Worm (Caenorhabditis elegans) whole organism, late embryonic: ENCODE results near the gene F34H10.3.
A peak's percentile ranks its signal among the peaks of the same experiment; 100 is the strongest.

Experiments used
- T23F11.4 ChIP-seq: fragments of 200-800 bp; sonication (Bioruptor generic); optimal IDR thresholded peaks from 2 replicates; lab custom pipeline; 2018; ENCODE audit warnings: mild to moderate bottlenecking, missing genetic modification characterization, missing compliant biosample characterization
- Y22D7AL.16 ChIP-seq: sonication (generic microtip); optimal IDR thresholded peaks from 2 replicates; lab custom pipeline; 2016; ENCODE audit warnings: missing genetic modification characterization, missing compliant biosample characterization
- ahr-1 ChIP-seq: sonication (generic microtip); optimal IDR thresholded peaks from 2 replicates; lab custom pipeline; 2016; ENCODE audit warnings: missing genetic modification characterization, missing compliant biosample characterization
- ceh-14 ChIP-seq: sonication (generic microtip); optimal IDR thresholded peaks from 2 replicates; lab custom pipeline; 2016; ENCODE audit warnings: missing genotype, missing genetic modification characterization, missing compliant biosample characterization
- ceh-24 ChIP-seq: sonication (generic microtip); optimal IDR thresholded peaks from 2 replicates; lab custom pipeline; 2016; ENCODE audit warnings: mild to moderate bottlenecking, missing genetic modification characterization, missing compliant biosample characterization
- ceh-30 ChIP-seq: fragments of 150-350 bp; optimal IDR thresholded peaks from 2 replicates; lab custom pipeline; 2014; ENCODE audit warnings: missing biosample characterization, missing genetic modification characterization
- ceh-31 ChIP-seq: sonication (generic microtip); optimal IDR thresholded peaks from 2 replicates; lab custom pipeline; 2016; ENCODE audit warnings: missing genetic modification characterization, missing compliant biosample characterization
- ceh-34 ChIP-seq: sonication (generic microtip); optimal IDR thresholded peaks from 2 replicates; lab custom pipeline; 2016; ENCODE audit warnings: mild to moderate bottlenecking, missing genetic modification characterization, missing compliant biosample characterization
- che-1 ChIP-seq: sonication (generic microtip); optimal IDR thresholded peaks from 2 replicates; lab custom pipeline; 2016; ENCODE audit warnings: mild to moderate bottlenecking, missing genetic modification characterization, missing compliant biosample characterization
- dve-1 ChIP-seq: sonication (generic microtip); optimal IDR thresholded peaks from 2 replicates; lab custom pipeline; 2017; ENCODE audit warnings: antibody characterized with exemption, mild to moderate bottlenecking, missing genetic modification characterization, missing compliant biosample characterization
- elt-2 ChIP-seq: sonication (generic microtip); optimal IDR thresholded peaks from 2 replicates; lab custom pipeline; 2016; ENCODE audit warnings: missing genetic modification reagents, missing genetic modification characterization, missing compliant biosample characterization
- elt-4 ChIP-seq: sonication (generic microtip); optimal IDR thresholded peaks from 2 replicates; lab custom pipeline; 2016; ENCODE audit warnings: missing genetic modification characterization, missing compliant biosample characterization
- eyg-1 ChIP-seq: sonication (generic microtip); optimal IDR thresholded peaks from 2 replicates; lab custom pipeline; 2016; ENCODE audit warnings: missing genotype, missing genetic modification characterization, missing compliant biosample characterization
- fax-1 ChIP-seq: sonication (generic microtip); optimal IDR thresholded peaks from 2 replicates; lab custom pipeline; 2016; ENCODE audit warnings: missing genotype, missing genetic modification characterization, missing compliant biosample characterization
- fkh-6 ChIP-seq: sonication (generic microtip); optimal IDR thresholded peaks from 2 replicates; lab custom pipeline; 2016; ENCODE audit warnings: missing genetic modification characterization, missing compliant biosample characterization
- gmeb-2 ChIP-seq: sonication (generic microtip); optimal IDR thresholded peaks from 2 replicates; lab custom pipeline; 2016; ENCODE audit warnings: missing genetic modification characterization, inconsistent platforms, missing compliant biosample characterization
- hlh-13 ChIP-seq: fragments of 200-800 bp; sonication (Bioruptor generic); optimal IDR thresholded peaks from 2 replicates; lab custom pipeline; 2018; ENCODE audit warnings: mild to moderate bottlenecking, missing genetic modification characterization, missing compliant biosample characterization
- hlh-15 ChIP-seq: sonication (generic microtip); optimal IDR thresholded peaks from 2 replicates; lab custom pipeline; 2016; ENCODE audit warnings: missing genetic modification characterization, missing compliant biosample characterization
- hlh-30 ChIP-seq: sonication (generic microtip); optimal IDR thresholded peaks from 2 replicates; lab custom pipeline; 2017; ENCODE audit warnings: antibody characterized with exemption, missing genetic modification characterization, missing compliant biosample characterization; ENCODE audit not compliant: insufficient read depth
- hlh-6 ChIP-seq: sonication (generic microtip); optimal IDR thresholded peaks from 2 replicates; lab custom pipeline; 2016; ENCODE audit warnings: missing genotype, missing genetic modification characterization, missing compliant biosample characterization
- lin-11 ChIP-seq: fragments of 200-800 bp; sonication (Bioruptor generic); optimal IDR thresholded peaks from 2 replicates; lab custom pipeline; 2018; ENCODE audit warnings: mild to moderate bottlenecking, missing genetic modification characterization, missing compliant biosample characterization
- madf-2 ChIP-seq: sonication (generic microtip); optimal IDR thresholded peaks from 2 replicates; lab custom pipeline; 2017; ENCODE audit warnings: missing genetic modification characterization, missing compliant biosample characterization
- mec-3 ChIP-seq: sonication (generic microtip); optimal IDR thresholded peaks from 2 replicates; lab custom pipeline; 2016; ENCODE audit warnings: borderline replicate concordance, missing genetic modification characterization, missing compliant biosample characterization
- nfya-1 ChIP-seq: sonication (generic microtip); optimal IDR thresholded peaks from 2 replicates; lab custom pipeline; 2017; ENCODE audit warnings: missing genetic modification characterization, mild to moderate bottlenecking, missing compliant biosample characterization, antibody characterized with exemption, moderate library complexity
- nhr-11 ChIP-seq: fragments of 150-350 bp; optimal IDR thresholded peaks from 2 replicates; lab custom pipeline; 2014; ENCODE audit warnings: missing biosample characterization, missing genetic modification characterization
- odd-2 ChIP-seq: sonication (generic microtip); optimal IDR thresholded peaks from 2 replicates; lab custom pipeline; 2017; ENCODE audit warnings: antibody characterized with exemption, mild to moderate bottlenecking, missing genetic modification characterization, missing compliant biosample characterization
- pax-1 ChIP-seq: fragments of 150-350 bp; optimal IDR thresholded peaks from 2 replicates; lab custom pipeline; 2014; ENCODE audit warnings: missing biosample characterization, missing genetic modification characterization
- pha-2 ChIP-seq: sonication (generic microtip); optimal IDR thresholded peaks from 2 replicates; lab custom pipeline; 2017; ENCODE audit warnings: mild to moderate bottlenecking, missing genetic modification characterization, missing compliant biosample characterization
- pha-4 ChIP-seq: fragments of 150-350 bp; optimal IDR thresholded peaks from 2 replicates; lab custom pipeline; 2018; ENCODE audit warnings: missing biosample characterization, missing genetic modification reagents, missing genetic modification characterization
- pqm-1 ChIP-seq: sonication (generic microtip); optimal IDR thresholded peaks from 2 replicates; lab custom pipeline; 2016; ENCODE audit warnings: missing genetic modification characterization, missing compliant biosample characterization
- ref-2 ChIP-seq: sonication (generic microtip); optimal IDR thresholded peaks from 2 replicates; lab custom pipeline; 2016; ENCODE audit warnings: missing genetic modification characterization, missing compliant biosample characterization
- sdc-2 ChIP-seq: sonication (generic microtip); optimal IDR thresholded peaks from 2 replicates; lab custom pipeline; 2016; ENCODE audit warnings: missing genotype, missing genetic modification characterization, missing compliant biosample characterization
- sox-4 ChIP-seq: sonication (generic microtip); optimal IDR thresholded peaks from 2 replicates; lab custom pipeline; 2017; ENCODE audit warnings: mild to moderate bottlenecking, missing genetic modification characterization, inconsistent platforms, missing compliant biosample characterization
- unc-3 ChIP-seq, 2 experiments: fragments of 200-800 bp in 1 of 2; sonication (Bioruptor generic) in 1 of 2; sonication (generic microtip) in 1 of 2; conservative IDR thresholded peaks in 1 of 2; optimal IDR thresholded peaks in 1 of 2; 2 replicates each; pipeline versions ENCODE4 v1.3.6 to Lab custom; 2016 to 2022; ENCODE audit warnings: missing compliant biosample characterization in 2 of 2, missing genetic modification characterization in 2 of 2, missing genetic modification reagents in 1 of 2
- unc-55 ChIP-seq: sonication (generic microtip); optimal IDR thresholded peaks from 2 replicates; lab custom pipeline; 2017; ENCODE audit warnings: missing biosample characterization, missing genetic modification reagents, missing genetic modification characterization
- ztf-16 ChIP-seq: sonication (generic microtip); optimal IDR thresholded peaks from 2 replicates; lab custom pipeline; 2017; ENCODE audit warnings: missing genetic modification characterization, missing compliant biosample characterization

The F34H10.3 gene

DNA sequence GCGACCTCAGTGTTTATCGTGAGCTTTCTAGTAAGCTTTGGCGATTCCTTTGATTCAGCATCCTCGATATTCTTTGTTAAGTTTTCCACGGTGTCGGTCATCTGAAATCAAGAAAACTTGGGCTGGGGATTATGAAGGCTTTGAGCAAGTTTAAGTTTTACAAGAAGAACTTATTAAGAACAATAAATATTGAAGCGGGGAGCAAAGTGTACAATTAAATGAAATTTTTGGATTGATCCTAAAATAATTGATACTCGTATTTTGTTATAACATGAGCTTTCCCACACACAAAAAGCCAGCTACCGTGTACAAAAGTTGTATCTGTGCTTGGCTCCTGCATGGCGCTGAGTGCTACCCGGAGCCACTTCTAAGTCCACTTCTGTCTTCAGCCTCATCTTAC is at the start of gene F34H10.3:
Gene F34H10.3, minus strand, starts transcription at position 101 of the 400 bp plus-strand sequence.
- TF ChIP-seq ref-2 (tag; lab: Kevin White, UChicago) (no peak), nfya-1 (no peak), lin-11 (tag; lab: Kevin White, UChicago) (no peak), dve-1 (tag; lab: Kevin White, UChicago) (no peak), pha-4 (no peak), eyg-1 (no peak), elt-4 (tag; lab: Kevin White, UChicago) (no peak), fkh-6 (tag; lab: Kevin White, UChicago) (no peak), hlh-6 (tag; lab: Kevin White, UChicago) (no peak), unc-55 (GFP tag; lab: Kevin White, UChicago) (no peak), hlh-30 (no peak), nhr-11 (tag; lab: Kevin White, UChicago) (no peak), odd-2 (tag; lab: Kevin White, UChicago) (no peak), ztf-16 (tag; lab: Kevin White, UChicago) (no peak), ceh-14 (tag; lab: Kevin White, UChicago) (no peak), hlh-13 (no peak), Y22D7AL.16 (tag; lab: Kevin White, UChicago) (no peak), pha-2 (tag; lab: Kevin White, UChicago) (no peak), pax-1 (tag; lab: Kevin White, UChicago) (no peak), ceh-24 (no peak)

DNA sequence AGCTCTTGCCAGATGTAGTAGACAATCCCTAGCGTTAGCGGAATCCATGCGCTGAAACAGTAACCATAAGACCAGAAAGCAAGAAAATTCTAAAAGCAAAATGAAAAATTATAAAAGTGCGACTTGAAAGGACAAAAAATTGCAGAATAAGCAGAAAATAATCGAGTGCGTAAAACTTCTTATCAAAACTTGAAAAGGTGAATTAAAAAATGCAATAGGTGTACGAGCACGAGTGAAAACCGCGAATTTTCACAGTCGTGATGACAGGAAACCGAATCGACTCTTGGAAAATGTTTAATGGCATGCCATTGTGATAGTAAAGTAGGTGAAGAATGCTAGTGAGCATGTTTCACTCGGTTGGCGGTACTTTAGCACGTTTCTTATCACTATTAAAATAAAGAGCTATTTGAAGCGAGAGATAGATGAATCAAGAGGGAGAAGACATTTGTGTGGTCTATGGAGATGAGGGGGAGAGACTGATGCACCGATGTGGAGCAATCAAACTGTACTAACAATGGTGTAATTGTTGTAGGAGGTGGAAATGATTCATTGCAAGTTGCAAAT is 45.4 kb upstream of the F34H10.3 start, which contains the start of gene ifp-1:
Gene ifp-1, minus strand, starts transcription at position 51 of the 564 bp plus-strand sequence.
- TF ChIP-seq fax-1 (tag; lab: Kevin White, UChicago) (no peak), elt-2 (peak; percentile 1)

DNA sequence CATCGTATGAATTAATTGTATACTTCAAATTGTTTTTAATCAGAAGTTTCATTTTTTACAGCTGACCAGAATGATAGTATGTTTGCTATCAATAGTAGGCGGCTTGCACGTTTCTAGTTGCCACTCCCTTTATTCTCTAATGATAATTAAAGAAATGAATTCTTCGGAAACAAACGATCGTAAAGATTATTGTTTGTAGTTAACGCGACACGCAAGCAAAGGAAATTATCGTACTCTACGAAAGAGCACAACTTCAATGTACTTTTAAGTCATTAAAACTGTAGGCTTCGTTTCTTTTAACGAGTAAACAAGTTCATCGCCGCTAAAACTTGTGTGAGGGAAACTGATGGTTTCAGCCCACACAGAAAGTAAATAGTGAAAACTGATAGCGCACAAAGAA is 44.6 kb upstream of the F34H10.3 start:
- TF ChIP-seq gmeb-2 (no peak), ceh-31 (no peak), pqm-1 (tag; lab: Kevin White, UChicago) (peak; percentile 10), sox-4 (tag; lab: Kevin White, UChicago) (no peak)
- TF ChIP-seq, all 69 proteins: peak for 1

DNA sequence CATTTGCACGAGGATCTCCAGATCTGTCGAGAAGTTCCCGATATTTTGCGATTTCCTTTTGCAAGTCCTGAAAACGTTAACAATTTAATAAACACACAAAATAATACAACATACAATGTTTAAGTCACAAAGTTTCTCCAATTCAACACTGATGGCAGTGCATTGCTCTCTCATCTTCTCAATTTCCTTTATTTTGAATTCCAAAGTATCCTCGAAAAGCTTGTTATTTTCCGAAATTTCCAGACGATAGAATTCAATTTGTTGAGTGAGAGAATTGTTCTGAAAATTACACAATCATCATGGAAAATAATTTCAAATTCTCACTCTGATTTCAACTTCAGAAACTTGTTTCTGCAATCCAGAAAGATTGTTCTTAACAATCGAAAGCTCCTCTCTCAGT is 43.1 kb upstream of the F34H10.3 start:
- TF ChIP-seq mec-3 (tag; lab: Kevin White, UChicago) (no peak), gmeb-2 (no peak), hlh-15 (tag; lab: Kevin White, UChicago) (no peak), madf-2 (tag; lab: Kevin White, UChicago) (no peak), T23F11.4 (GFP tag; lab: Kevin White, UChicago) (no peak), ahr-1 (tag; lab: Kevin White, UChicago) (no peak), ceh-31 (no peak)

DNA sequence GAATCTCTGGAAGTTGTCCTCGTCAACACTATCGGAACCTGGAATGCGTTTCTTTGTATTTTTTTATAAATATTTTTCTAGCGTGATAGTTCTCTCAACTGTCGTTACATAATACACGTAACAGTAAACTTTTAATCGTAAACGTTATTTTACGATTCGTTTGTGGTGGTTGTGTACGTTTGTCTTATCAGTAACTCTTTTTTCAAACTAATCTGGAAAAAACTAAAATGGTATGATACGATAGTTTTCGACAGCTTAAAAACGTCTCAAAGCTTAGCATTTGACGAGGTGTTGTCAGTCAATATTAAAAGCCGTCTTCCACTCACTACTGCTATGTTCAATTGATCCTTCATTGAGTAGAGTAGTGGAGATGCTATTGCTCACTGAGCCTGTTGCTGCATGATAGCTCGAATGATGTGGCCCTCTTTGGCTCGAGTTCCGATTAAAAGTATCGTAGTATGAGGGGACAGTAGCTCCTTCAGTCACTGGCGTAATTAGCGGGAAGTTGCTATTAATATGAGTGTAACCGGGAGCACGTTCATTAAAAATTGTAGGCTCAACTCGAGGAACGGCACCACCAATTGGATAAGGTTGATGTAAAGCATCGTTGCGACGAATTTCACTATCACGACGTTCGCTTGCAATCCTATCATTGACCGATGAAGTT is 42.1 kb upstream of the F34H10.3 start:
- no peak for TF ChIP-seq sox-4 (tag; lab: Kevin White, UChicago)
- TF ChIP-seq ceh-34: no peak
- TF ChIP-seq sdc-2 (tag; lab: Kevin White, UChicago): no peak
- no peak for TF ChIP-seq ceh-30 (tag; lab: Kevin White, UChicago)
- TF ChIP-seq che-1 (tag; lab: Kevin White, UChicago): no peak
- TF ChIP-seq unc-3 (GFP tag; conservative IDR thresholded peaks at IDR 0.05; lab: Robert Waterston, UW): no peak
- no peak for TF ChIP-seq unc-3 (tag; optimal IDR thresholded peaks at IDR 0.05; lab: Kevin White, UChicago)
- peak; percentile 36 for TF ChIP-seq elt-2
